Worm (Caenorhabditis elegans) whole organism, mixed stage, embryonic: ENCODE results near the gene W01B6.5.

Experiments
- ces-1 ChIP-seq: fragments of 150-350 bp; optimal IDR thresholded peaks from 2 replicates; lab custom pipeline; 2014; ENCODE audit warnings: missing biosample characterization, missing genetic modification reagents, missing genetic modification characterization
- elt-1 ChIP-seq: sonication (generic microtip); optimal IDR thresholded peaks from 2 replicates; lab custom pipeline; 2017; ENCODE audit warnings: missing genetic modification characterization, mild to moderate bottlenecking, missing compliant biosample characterization, antibody characterized with exemption, moderate library complexity, borderline replicate concordance; ENCODE audit not compliant: insufficient read depth
- hlh-1 ChIP-seq: fragments of 150-350 bp; optimal IDR thresholded peaks from 2 replicates; lab custom pipeline; 2014; ENCODE audit warnings: missing biosample characterization, missing genetic modification reagents, missing genetic modification characterization
- lin-13 ChIP-seq: fragments of 150-350 bp; optimal IDR thresholded peaks from 2 replicates; lab custom pipeline; 2014; ENCODE audit warnings: missing biosample characterization, missing genetic modification characterization
- lsy-2 ChIP-seq: fragments of 150-350 bp; optimal IDR thresholded peaks from 2 replicates; lab custom pipeline; 2014; ENCODE audit warnings: missing biosample characterization, missing genetic modification characterization
- mab-5 ChIP-seq: fragments of 150-350 bp; optimal IDR thresholded peaks from 2 replicates; lab custom pipeline; 2014; ENCODE audit warnings: missing biosample characterization, missing genetic modification characterization
- nhr-12 ChIP-seq: fragments of 150-350 bp; optimal IDR thresholded peaks from 2 replicates; lab custom pipeline; 2014; ENCODE audit warnings: missing biosample characterization, missing genetic modification characterization
- nhr-28 ChIP-seq: fragments of 150-350 bp; optimal IDR thresholded peaks from 2 replicates; lab custom pipeline; 2014; ENCODE audit warnings: missing biosample characterization, missing genetic modification characterization
- nhr-76 ChIP-seq: sonication (generic microtip); optimal IDR thresholded peaks from 2 replicates; lab custom pipeline; 2017; ENCODE audit warnings: missing biosample characterization, missing genetic modification characterization
- pha-4 ChIP-seq: fragments of 150-350 bp; optimal IDR thresholded peaks from 2 replicates; lab custom pipeline; 2018; ENCODE audit warnings: missing biosample characterization, missing genetic modification reagents, missing genetic modification characterization
- snpc-4 ChIP-seq: fragments of 150-350 bp; optimal IDR thresholded peaks from 2 replicates; lab custom pipeline; 2014; ENCODE audit warnings: missing biosample characterization, missing genetic modification characterization
- unc-62 ChIP-seq: fragments of 150-350 bp; optimal IDR thresholded peaks from 2 replicates; lab custom pipeline; 2014; ENCODE audit warnings: missing biosample characterization, missing genetic modification reagents, missing genetic modification characterization
- zip-8 ChIP-seq: fragments of 150-350 bp; optimal IDR thresholded peaks from 2 replicates; lab custom pipeline; 2014; ENCODE audit warnings: missing biosample characterization, missing genetic modification characterization
- ztf-11 ChIP-seq: fragments of 150-350 bp; optimal IDR thresholded peaks from 2 replicates; lab custom pipeline; 2014; ENCODE audit warnings: missing biosample characterization, missing genetic modification characterization

- no peak for TF ChIP-seq ces-1
- no peak for TF ChIP-seq hlh-1 (tag; lab: Kevin White, UChicago)
- TF ChIP-seq zip-8, result no peak
- no peak for TF ChIP-seq nhr-12 (tag; lab: Kevin White, UChicago)
- no peak for TF ChIP-seq lsy-2 (tag; lab: Kevin White, UChicago)
- no peak for TF ChIP-seq lin-13 (tag; lab: Kevin White, UChicago)
- TF ChIP-seq nhr-28 (tag; lab: Kevin White, UChicago), result no peak
- TF ChIP-seq snpc-4 (tag; lab: Kevin White, UChicago), result no peak
- no peak for TF ChIP-seq pha-4 (tag; lab: Kevin White, UChicago)
- no peak for TF ChIP-seq mab-5 (tag; lab: Kevin White, UChicago)
- no peak for TF ChIP-seq nhr-76 (tag; lab: Kevin White, UChicago)
- TF ChIP-seq ztf-11, result no peak
- TF ChIP-seq unc-62 (GFP tag; lab: Kevin White, UChicago), result no peak
- TF ChIP-seq elt-1 (tag; lab: Kevin White, UChicago), result no peak
Observed at ce11 chrIV:10060795-10061194, 15.2 kb upstream of the W01B6.5 start.
